Worm (Caenorhabditis elegans) whole organism, early embryonic: ENCODE results near the gene Y61A9LA.4.

Source experiments
- B0310.2 ChIP-seq: sonication (generic microtip); optimal IDR thresholded peaks from 2 replicates; lab custom pipeline; 2016; ENCODE audit warnings: mild to moderate bottlenecking, missing genetic modification characterization, missing compliant biosample characterization
- ama-1 ChIP-seq: fragments of 150-350 bp; optimal IDR thresholded peaks from 2 replicates; lab custom pipeline; 2014
- ets-7 ChIP-seq: sonication (generic microtip); optimal IDR thresholded peaks from 2 replicates; lab custom pipeline; 2016; ENCODE audit warnings: missing genotype, missing genetic modification characterization, missing compliant biosample characterization
- flt-1 ChIP-seq: fragments of 200-800 bp; sonication (Bioruptor generic); IDR thresholded peaks from 2 replicates; pipeline ENCODE4 v1.3.6; 2022; ENCODE audit warnings: missing genetic modification characterization, missing compliant biosample characterization
- hmg-4 ChIP-seq: fragments of 200-800 bp; sonication (Bioruptor generic); optimal IDR thresholded peaks from 2 replicates; lab custom pipeline; 2018; ENCODE audit warnings: mild to moderate bottlenecking, missing genetic modification characterization, missing compliant biosample characterization
- pes-1 ChIP-seq: fragments of 200-800 bp; sonication (Bioruptor generic); IDR thresholded peaks from 2 replicates; pipeline ENCODE4 v1.3.6; 2022; ENCODE audit warnings: missing genetic modification reagents, missing genetic modification characterization, missing compliant biosample characterization
- sea-1 ChIP-seq: fragments of 200-800 bp; sonication (Bioruptor generic); conservative IDR thresholded peaks from 2 replicates; pipeline ENCODE4 v1.3.6; 2022; ENCODE audit warnings: missing genetic modification characterization, missing compliant biosample characterization
- tbx-11 ChIP-seq: fragments of 200-800 bp; sonication (Bioruptor generic); IDR thresholded peaks from 2 replicates; pipeline ENCODE4 v1.3.6; 2022; ENCODE audit warnings: missing genetic modification characterization, missing compliant biosample characterization
- tbx-37 ChIP-seq: fragments of 200-800 bp; sonication (Bioruptor generic); conservative IDR thresholded peaks from 2 replicates; pipeline ENCODE4 v1.3.6; 2022; ENCODE audit warnings: missing genetic modification reagents, missing genetic modification characterization, missing compliant biosample characterization

- TF ChIP-seq pes-1 (GFP tag; lab: Robert Waterston, UW), result no peak
- TF ChIP-seq ama-1 (lab: Kevin White, UChicago), result no peak
- no peak for TF ChIP-seq tbx-37 (GFP tag; lab: Robert Waterston, UW)
- no peak for TF ChIP-seq sea-1
- TF ChIP-seq flt-1 (GFP tag; lab: Robert Waterston, UW), result no peak
- no peak for TF ChIP-seq tbx-11 (GFP tag; lab: Robert Waterston, UW)
- no peak for TF ChIP-seq ets-7 (tag; lab: Kevin White, UChicago)
- TF ChIP-seq hmg-4 (GFP tag; lab: Kevin White, UChicago), result no peak
- TF ChIP-seq B0310.2 (tag; lab: Kevin White, UChicago), result no peak
Measured at ce11 chrV:4580594-4580993, 20.1 kb downstream of the Y61A9LA.4 start.
